Fruit fly (Drosophila melanogaster): ENCODE data around the gene AP-2sigma.

The AP-2sigma gene

DNA sequence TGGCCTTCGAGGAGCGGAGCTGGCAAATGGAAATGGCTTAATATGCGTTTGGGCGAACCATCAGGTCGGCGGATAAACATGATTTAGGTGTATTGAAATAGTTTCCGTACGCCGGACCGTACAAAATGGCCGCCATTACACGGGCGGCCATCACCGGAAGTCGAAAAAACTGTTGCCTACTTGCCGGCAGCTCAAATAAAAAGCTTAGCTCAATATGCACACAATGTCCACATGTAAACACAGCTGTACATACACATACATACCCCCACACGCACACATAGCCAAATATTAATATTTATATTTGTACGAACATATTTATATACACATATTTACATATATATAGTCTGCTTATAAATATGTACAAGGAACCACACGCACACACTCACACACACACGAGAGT, 6.7 kb downstream of the AP-2sigma start (continued):
- TF ChIP-seq CG18764 (GFP tag; optimal IDR thresholded peaks at IDR 0.05) (no peak), CG13624 (GFP tag; optimal IDR thresholded peaks at IDR 0.05) (no peak), CrebB (tag; optimal IDR thresholded peaks at IDR 0.05) (no peak), btn (GFP tag; optimal IDR thresholded peaks at IDR 0.05) (no peak), zfh2 (GFP tag; optimal IDR thresholded peaks at IDR 0.05) (no peak), repo (GFP tag; optimal IDR thresholded peaks at IDR 0.05) (no peak), MESR4 (GFP tag; optimal IDR thresholded peaks at IDR 0.05) (no peak), sim (GFP tag; IDR thresholded peaks at IDR 0.05) (0 out of 2 replicates have a peak, but pooled peaks have one; percentile 7), CG12236 (GFP tag; optimal IDR thresholded peaks at IDR 0.05) (no peak), sc (optimal IDR thresholded peaks at IDR 0.05) (no peak), sc (GFP tag; optimal IDR thresholded peaks at IDR 0.05) (peak; percentile 40), CG18011 (GFP tag; optimal IDR thresholded peaks at IDR 0.05) (no peak), tgo (GFP tag; IDR thresholded peaks at IDR 0.05) (no peak), psq (GFP tag; optimal IDR thresholded peaks at IDR 0.05) (no peak), CTCF (GFP tag; optimal IDR thresholded peaks at IDR 0.05) (no peak), kah (GFP tag; optimal IDR thresholded peaks at IDR 0.05) (no peak), Dfd (GFP tag; optimal IDR thresholded peaks at IDR 0.05) (no peak), Fer1 (GFP tag; optimal IDR thresholded peaks at IDR 0.05) (peak; percentile 14), peb (GFP tag; IDR thresholded peaks at IDR 0.05) (no peak), CG5180 (GFP tag; optimal IDR thresholded peaks at IDR 0.05) (no peak), otp (GFP tag; IDR thresholded peaks at IDR 0.05) (peak; percentile 68; the same call in 2 of the 3 replicates), CG17361 (GFP tag; IDR thresholded peaks at IDR 0.05) (no peak), Spps (tag; optimal IDR thresholded peaks at IDR 0.05) (no peak), Atf3 (GFP tag; optimal IDR thresholded peaks at IDR 0.05) (no peak), Awh (GFP tag; IDR thresholded peaks at IDR 0.05) (peak; percentile 27; the same call in 1 of the 2 replicates), CoRest (tag; optimal IDR thresholded peaks at IDR 0.05) (peak; percentile 43), D19B (GFP tag; optimal IDR thresholded peaks at IDR 0.05) (no peak), CG14667 (GFP tag; IDR thresholded peaks at IDR 0.05) (no peak), CG14014 (GFP tag; IDR thresholded peaks at IDR 0.05) (peak; percentile 64; the same call in 1 of the 2 replicates), br (optimal IDR thresholded peaks at IDR 0.05) (no peak), CG10979 (tag; optimal IDR thresholded peaks at IDR 0.05) (peak; percentile 12), dati (GFP tag; IDR thresholded peaks at IDR 0.05) (no peak), CG10209 (GFP tag; optimal IDR thresholded peaks at IDR 0.05) (peak; percentile 43), sr (GFP tag; IDR thresholded peaks at IDR 0.05) (peak; percentile 60; the same call in 1 of the 3 replicates), tll (GFP tag; optimal IDR thresholded peaks at IDR 0.05) (no peak), sd (tag; optimal IDR thresholded peaks at IDR 0.05) (no peak), bab2 (GFP tag; optimal IDR thresholded peaks at IDR 0.05) (no peak), CG8359 (GFP tag; optimal IDR thresholded peaks at IDR 0.05; ENCODE audit: borderline replicate concordance) (no peak), CG17385 (GFP tag; optimal IDR thresholded peaks at IDR 0.05) (peak; percentile 45), Taf1 (GFP tag; IDR thresholded peaks at IDR 0.05) (no peak), Hmr (GFP tag; optimal IDR thresholded peaks at IDR 0.05) (peak; percentile 43), cas (GFP tag; IDR thresholded peaks at IDR 0.05) (0 out of 2 replicates have a peak, but pooled peaks have one; percentile 17), az2 (GFP tag; optimal IDR thresholded peaks at IDR 0.05) (no peak), HmgZ (tag; optimal IDR thresholded peaks at IDR 0.05) (no peak), Dip3 (GFP tag; optimal IDR thresholded peaks at IDR 0.05) (no peak), Aef1 (GFP tag; IDR thresholded peaks at IDR 0.05) (no peak), CG2202 (tag; optimal IDR thresholded peaks at IDR 0.05) (peak; percentile 1), lab (GFP tag; optimal IDR thresholded peaks at IDR 0.05) (peak; percentile 51), Myb (GFP tag; optimal IDR thresholded peaks at IDR 0.05) (no peak), CG11560 (tag; IDR thresholded peaks at IDR 0.05) (no peak), maf-S (GFP tag; optimal IDR thresholded peaks at IDR 0.05) (no peak), CG10147 (GFP tag; optimal IDR thresholded peaks at IDR 0.05) (no peak), CG30020 (tag; optimal IDR thresholded peaks at IDR 0.05) (no peak)
